Worm (Caenorhabditis elegans) whole organism, mixed stage, embryonic: ENCODE data around the gene B0281.6.

Experiments
- blmp-1 ChIP-seq: fragments of 150-350 bp; optimal IDR thresholded peaks from 2 replicates; lab custom pipeline; 2014; ENCODE audit warnings: missing biosample characterization, missing genetic modification characterization
- cnd-1 ChIP-seq: fragments of 200-800 bp; sonication (Bioruptor generic); optimal IDR thresholded peaks from 2 replicates; lab custom pipeline; 2018; ENCODE audit warnings: mild to moderate bottlenecking, missing genetic modification characterization, missing compliant biosample characterization
- elt-3 ChIP-seq: fragments of 150-350 bp; optimal IDR thresholded peaks from 2 replicates; lab custom pipeline; 2014; ENCODE audit warnings: missing biosample characterization, missing genetic modification characterization
- lin-13 ChIP-seq: fragments of 150-350 bp; optimal IDR thresholded peaks from 2 replicates; lab custom pipeline; 2014; ENCODE audit warnings: missing biosample characterization, missing genetic modification characterization
- lsy-2 ChIP-seq: fragments of 150-350 bp; optimal IDR thresholded peaks from 2 replicates; lab custom pipeline; 2014; ENCODE audit warnings: missing biosample characterization, missing genetic modification characterization
- nhr-12 ChIP-seq: fragments of 150-350 bp; optimal IDR thresholded peaks from 2 replicates; lab custom pipeline; 2014; ENCODE audit warnings: missing biosample characterization, missing genetic modification characterization
- nhr-237 ChIP-seq: fragments of 150-350 bp; optimal IDR thresholded peaks from 2 replicates; lab custom pipeline; 2014; ENCODE audit warnings: missing biosample characterization, missing genetic modification characterization
- snpc-4 ChIP-seq: fragments of 150-350 bp; optimal IDR thresholded peaks from 2 replicates; lab custom pipeline; 2014; ENCODE audit warnings: missing biosample characterization, missing genetic modification characterization
- sptf-1 ChIP-seq: sonication (generic microtip); optimal IDR thresholded peaks from 2 replicates; lab custom pipeline; 2017; ENCODE audit warnings: mild to moderate bottlenecking, missing genetic modification characterization, moderate library complexity, missing compliant biosample characterization
- tbx-8 ChIP-seq: fragments of 200-800 bp; sonication (Bioruptor generic); optimal IDR thresholded peaks from 2 replicates; lab custom pipeline; 2018; ENCODE audit warnings: mild to moderate bottlenecking, missing genetic modification characterization, moderate library complexity, missing compliant biosample characterization
- unc-62 ChIP-seq: fragments of 150-350 bp; optimal IDR thresholded peaks from 2 replicates; lab custom pipeline; 2014; ENCODE audit warnings: missing biosample characterization, missing genetic modification reagents, missing genetic modification characterization
- ztf-11 ChIP-seq: fragments of 150-350 bp; optimal IDR thresholded peaks from 2 replicates; lab custom pipeline; 2014; ENCODE audit warnings: missing biosample characterization, missing genetic modification characterization

DNA sequence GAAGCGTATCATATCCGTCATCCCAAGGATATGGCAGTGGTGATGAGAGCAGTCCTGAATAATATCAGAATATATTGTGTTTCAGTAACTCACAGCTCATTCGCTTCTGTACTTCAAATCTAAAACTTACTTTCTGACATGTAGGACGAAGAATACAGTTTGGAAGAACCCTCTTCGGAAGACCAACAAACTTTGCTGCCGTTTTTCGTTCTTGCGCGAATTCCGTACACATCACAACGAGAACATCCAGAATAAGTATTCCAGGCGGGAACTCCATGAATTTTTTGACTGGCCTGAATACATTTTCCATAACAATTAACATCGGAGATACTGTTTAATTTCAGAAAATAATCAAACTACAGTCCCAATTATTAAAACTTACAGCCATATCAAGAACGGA is 24.8 kb downstream of the B0281.6 start, which contains the start of gene K09F6.15:
- TF ChIP-seq sptf-1 (no peak), nhr-237 (tag; lab: Kevin White, UChicago) (no peak), unc-62 (no peak), ztf-11 (no peak), snpc-4 (tag; lab: Kevin White, UChicago) (no peak), nhr-12 (tag; lab: Kevin White, UChicago) (no peak), cnd-1 (tag; lab: Kevin White, UChicago) (no peak), blmp-1 (no peak), lin-13 (tag; lab: Kevin White, UChicago) (no peak), lsy-2 (tag; lab: Kevin White, UChicago) (no peak), tbx-8 (GFP tag; lab: Kevin White, UChicago) (no peak), elt-3 (tag; lab: Kevin White, UChicago) (no peak)
